Worm (Caenorhabditis elegans) whole organism, L3 larva: ENCODE results near the gene F49E8.7.
A peak's percentile ranks its signal among the peaks of the same experiment; 100 is the strongest.

ENCODE experiments used
- aly-2 ChIP-seq: fragments of 150-350 bp; optimal IDR thresholded peaks from 2 replicates; lab custom pipeline; 2014; ENCODE audit warnings: missing biosample characterization, missing genetic modification characterization
- ama-1 ChIP-seq: fragments of 150-350 bp; optimal IDR thresholded peaks from 2 replicates; lab custom pipeline; 2018
- egl-27 ChIP-seq: sonication (generic microtip); optimal IDR thresholded peaks from 4 replicates; lab custom pipeline; 2017; ENCODE audit warnings: missing biosample characterization, missing genetic modification reagents, missing genetic modification characterization
- eor-1 ChIP-seq, 2 experiments: fragments of 150-350 bp; optimal IDR thresholded peaks; 2 replicates each; lab custom pipeline; 2014 to 2018; ENCODE audit warnings: missing biosample characterization in 2 of 2, missing genetic modification characterization in 2 of 2
- fkh-2 ChIP-seq: fragments of 150-350 bp; optimal IDR thresholded peaks from 2 replicates; lab custom pipeline; 2014; ENCODE audit warnings: missing biosample characterization, missing genetic modification reagents, missing genetic modification characterization
- nhr-11 ChIP-seq: fragments of 150-350 bp; optimal IDR thresholded peaks from 2 replicates; lab custom pipeline; 2014; ENCODE audit warnings: missing biosample characterization, missing genetic modification characterization
- pha-4 ChIP-seq: fragments of 150-350 bp; optimal IDR thresholded peaks from 2 replicates; lab custom pipeline; 2014; ENCODE audit warnings: missing biosample characterization, missing genetic modification reagents, missing genetic modification characterization
- pqm-1 ChIP-seq: fragments of 150-350 bp; optimal IDR thresholded peaks from 2 replicates; lab custom pipeline; 2017; ENCODE audit warnings: missing biosample characterization, missing genetic modification characterization, inconsistent platforms
- snpc-4 ChIP-seq: fragments of 150-350 bp; optimal IDR thresholded peaks from 2 replicates; lab custom pipeline; 2014; ENCODE audit warnings: missing biosample characterization, missing genetic modification characterization
- ztf-11 ChIP-seq: fragments of 150-350 bp; optimal IDR thresholded peaks from 2 replicates; lab custom pipeline; 2014; ENCODE audit warnings: missing biosample characterization, missing genetic modification characterization

DNA sequence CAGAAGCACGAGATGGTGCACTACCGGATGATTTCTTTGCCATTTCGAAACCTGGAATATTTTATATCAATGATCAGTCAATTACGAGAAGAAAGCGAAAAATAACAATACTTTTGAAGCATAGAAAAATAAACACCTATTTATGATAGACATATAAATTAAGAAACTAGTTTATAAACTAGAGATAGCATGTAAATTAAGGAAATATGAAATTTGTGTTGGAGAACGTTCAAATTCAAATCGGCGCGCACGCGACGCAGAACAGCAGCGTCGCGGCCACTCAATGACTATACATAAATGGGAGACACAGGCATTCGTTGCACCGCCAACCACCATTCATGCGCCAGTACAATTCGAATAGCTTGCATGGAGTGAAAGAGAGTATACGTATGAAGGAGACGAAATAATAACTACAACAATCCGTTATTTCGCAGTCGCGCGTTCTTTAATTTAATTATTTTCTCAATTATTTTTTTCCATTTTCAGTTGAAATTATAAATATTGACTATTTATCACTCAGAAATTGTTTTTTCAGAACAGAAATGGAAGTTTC lies 24.0 kb upstream of the F49E8.7 start, which contains the start of the genes cec-5 and nol-10:
- TF ChIP-seq pqm-1 (tag; lab: Kevin White, UChicago), result peak; percentile 27
- peak; percentile 88 for TF ChIP-seq pha-4 (tag; lab: Kevin White, UChicago)
- peak; percentile 66 for TF ChIP-seq snpc-4 (tag; lab: Kevin White, UChicago)
- TF ChIP-seq aly-2 (tag; lab: Kevin White, UChicago), result no peak
- no peak for TF ChIP-seq ztf-11 (tag; lab: Kevin White, UChicago)
- TF ChIP-seq fkh-2 (tag; lab: Kevin White, UChicago), result no peak
- TF ChIP-seq ama-1, result no peak
- TF ChIP-seq nhr-11 (tag; lab: Kevin White, UChicago), result no peak
- TF ChIP-seq egl-27 (tag; lab: Kevin White, UChicago), result peak; percentile 19
- no peak for TF ChIP-seq eor-1 (tag; optimal IDR thresholded peaks at IDR 0.05; lab: Kevin White, UChicago)
